Worm (Caenorhabditis elegans): Measurements from ENCODE around the gene F54E7.6.
A peak's percentile ranks its signal among the peaks of the same experiment; 100 is the strongest.

The F54E7.6 gene

ce11 chrIII:5678935-5679334 is 18.1 kb upstream of the F54E7.6 start, which contains the start of the genes ska-3 and rps-12:
Gene ska-3, minus strand, starts transcription at chrIII:5679005.
Gene rps-12, plus strand, starts transcription at chrIII:5679298.
- TF ChIP-seq mls-2 (tag; optimal IDR thresholded peaks at IDR 0.05) (peak; percentile 73), nhr-2 (tag; optimal IDR thresholded peaks at IDR 0.05) (peak; percentile 54), ceh-83 (GFP tag; optimal IDR thresholded peaks at IDR 0.05) (peak; percentile 25), ceh-43 (GFP tag; optimal IDR thresholded peaks at IDR 0.05) (peak; percentile 9), bed-3 (GFP tag; optimal IDR thresholded peaks at IDR 0.05) (peak; percentile 26), ceh-39 (tag; optimal IDR thresholded peaks at IDR 0.05) (peak; percentile 95), ces-1 (GFP tag; optimal IDR thresholded peaks at IDR 0.05) (peak; percentile 81), nhr-76 (tag; optimal IDR thresholded peaks at IDR 0.05) (no peak), ham-2 (GFP tag; optimal IDR thresholded peaks at IDR 0.05) (peak; percentile 87), pha-4 (tag; optimal IDR thresholded peaks at IDR 0.05) (peak; percentile 99), snpc-4 (tag; optimal IDR thresholded peaks at IDR 0.05) (no peak), unc-62 (GFP tag; optimal IDR thresholded peaks at IDR 0.05) (peak; percentile 85), unc-120 (tag; optimal IDR thresholded peaks at IDR 0.05; ENCODE audit: poor library complexity, severe bottlenecking) (peak; percentile 88), mab-5 (tag; optimal IDR thresholded peaks at IDR 0.05) (peak; percentile 60), lin-32 (GFP tag; optimal IDR thresholded peaks at IDR 0.05) (no peak), elt-1 (tag; optimal IDR thresholded peaks at IDR 0.05; ENCODE audit: borderline replicate concordance, insufficient read depth) (peak; percentile 53), sem-2 (GFP tag; optimal IDR thresholded peaks at IDR 0.05) (peak; percentile 11), nhr-12 (tag; optimal IDR thresholded peaks at IDR 0.05) (peak; percentile 90), ztf-11 (tag; optimal IDR thresholded peaks at IDR 0.05) (peak; percentile 69), lsy-2 (tag; optimal IDR thresholded peaks at IDR 0.05) (peak; percentile 92), mep-1 (tag; optimal IDR thresholded peaks at IDR 0.05) (peak; percentile 100), elt-3 (tag; optimal IDR thresholded peaks at IDR 0.05) (peak; percentile 55), cnd-1 (tag; optimal IDR thresholded peaks at IDR 0.05) (peak; percentile 45), tbx-8 (GFP tag; optimal IDR thresholded peaks at IDR 0.05) (peak; percentile 55), nhr-237 (tag; optimal IDR thresholded peaks at IDR 0.05) (peak; percentile 98), blmp-1 (tag; optimal IDR thresholded peaks at IDR 0.05) (no peak), flh-1 (GFP tag; optimal IDR thresholded peaks at IDR 0.05) (no peak), drap-1 (GFP tag; optimal IDR thresholded peaks at IDR 0.05) (peak; percentile 86), lin-13 (tag; optimal IDR thresholded peaks at IDR 0.05) (peak; percentile 99), nhr-28 (tag; optimal IDR thresholded peaks at IDR 0.05) (peak; percentile 24), sptf-1 (tag; optimal IDR thresholded peaks at IDR 0.05) (peak; percentile 88), M03D4.4 (tag; optimal IDR thresholded peaks at IDR 0.05) (peak; percentile 89), unc-39 (tag; optimal IDR thresholded peaks at IDR 0.05) (no peak), hlh-1 (tag; optimal IDR thresholded peaks at IDR 0.05) (peak; percentile 66), zip-8 (tag; optimal IDR thresholded peaks at IDR 0.05) (no peak)

- TF ChIP-seq lsy-2 (tag; optimal IDR thresholded peaks at IDR 0.05), result no peak
- no peak for TF ChIP-seq lin-13 (tag; optimal IDR thresholded peaks at IDR 0.05)
- no peak for TF ChIP-seq ceh-43 (GFP tag; optimal IDR thresholded peaks at IDR 0.05)
- no peak for TF ChIP-seq mep-1 (tag; optimal IDR thresholded peaks at IDR 0.05)
- TF ChIP-seq ces-1 (GFP tag; optimal IDR thresholded peaks at IDR 0.05), result no peak
- TF ChIP-seq ham-2 (GFP tag; optimal IDR thresholded peaks at IDR 0.05), result no peak
- TF ChIP-seq nhr-237 (tag; optimal IDR thresholded peaks at IDR 0.05), result no peak
These were observed 16.9 kb upstream of the F54E7.6 start, which contains the start of gene F54E7.9 for ce11 chrIII:5677790-5678189. Gene F54E7.9, minus strand, starts transcription at chrIII:5677890.

ce11 chrIII:5675384-5675984 is 14.6 kb upstream of the F54E7.6 start:
- peak; percentile 2 for TF ChIP-seq sem-2 (GFP tag; optimal IDR thresholded peaks at IDR 0.05)
- no peak for TF ChIP-seq ceh-83 (GFP tag; optimal IDR thresholded peaks at IDR 0.05)

- TF ChIP-seq ztf-11 (tag; optimal IDR thresholded peaks at IDR 0.05) (no peak), unc-62 (GFP tag; optimal IDR thresholded peaks at IDR 0.05) (no peak), elt-3 (tag; optimal IDR thresholded peaks at IDR 0.05) (no peak), blmp-1 (tag; optimal IDR thresholded peaks at IDR 0.05) (no peak), zip-8 (tag; optimal IDR thresholded peaks at IDR 0.05) (no peak), pha-4 (tag; optimal IDR thresholded peaks at IDR 0.05) (no peak), ces-1 (GFP tag; optimal IDR thresholded peaks at IDR 0.05) (no peak), ceh-83 (GFP tag; optimal IDR thresholded peaks at IDR 0.05) (no peak), flh-1 (GFP tag; optimal IDR thresholded peaks at IDR 0.05) (no peak), M03D4.4 (tag; optimal IDR thresholded peaks at IDR 0.05) (no peak), sptf-1 (tag; optimal IDR thresholded peaks at IDR 0.05) (no peak), tbx-8 (GFP tag; optimal IDR thresholded peaks at IDR 0.05) (no peak), nhr-28 (tag; optimal IDR thresholded peaks at IDR 0.05) (no peak), lsy-2 (tag; optimal IDR thresholded peaks at IDR 0.05) (no peak), nhr-2 (tag; optimal IDR thresholded peaks at IDR 0.05) (no peak)
These were observed 13.3 kb upstream of the F54E7.6 start for ce11 chrIII:5674196-5674595.
